Fruit fly (Drosophila melanogaster) whole organism: ENCODE results near the gene 140up.

Experiments
- CG8478 ChIP-seq: fragments of >200 bp; optimal IDR thresholded peaks from 2 replicates; lab custom pipeline; 2018; ENCODE audit warnings: inconsistent platforms
- Dll ChIP-seq: fragments of >200 bp; optimal IDR thresholded peaks from 2 replicates; lab custom pipeline; 2017
- EcR ChIP-seq, 2 experiments: fragments of >200 bp; optimal IDR thresholded peaks; 2 replicates each; lab custom pipeline; 2017; ENCODE audit warnings: missing biosample characterization in 2 of 2, missing genetic modification characterization in 2 of 2, missing genetic modification reagents in 2 of 2
- psq ChIP-seq: fragments of >200 bp; optimal IDR thresholded peaks from 2 replicates; lab custom pipeline; 2017
- usp ChIP-seq: fragments of >200 bp; optimal IDR thresholded peaks from 2 replicates; lab custom pipeline; 2017; ENCODE audit warnings: missing biosample characterization, missing genetic modification characterization, mixed read lengths

dm6 chr3R:14095916-14096315, 29.4 kb downstream of the 140up start:
- no peak for TF ChIP-seq psq (lab: Kevin White, UChicago)
- no peak for TF ChIP-seq usp (GFP tag; lab: Kevin White, UChicago)
- no peak for TF ChIP-seq EcR (GFP tag; optimal IDR thresholded peaks at IDR 0.05; lab: Kevin White, UChicago)
- TF ChIP-seq CG8478 (lab: Kevin White, UChicago) = no peak
- TF ChIP-seq Dll (lab: Kevin White, UChicago) = no peak
